Worm (Caenorhabditis elegans): ENCODE results near the gene Y39F10C.1.

The Y39F10C.1 gene

DNA sequence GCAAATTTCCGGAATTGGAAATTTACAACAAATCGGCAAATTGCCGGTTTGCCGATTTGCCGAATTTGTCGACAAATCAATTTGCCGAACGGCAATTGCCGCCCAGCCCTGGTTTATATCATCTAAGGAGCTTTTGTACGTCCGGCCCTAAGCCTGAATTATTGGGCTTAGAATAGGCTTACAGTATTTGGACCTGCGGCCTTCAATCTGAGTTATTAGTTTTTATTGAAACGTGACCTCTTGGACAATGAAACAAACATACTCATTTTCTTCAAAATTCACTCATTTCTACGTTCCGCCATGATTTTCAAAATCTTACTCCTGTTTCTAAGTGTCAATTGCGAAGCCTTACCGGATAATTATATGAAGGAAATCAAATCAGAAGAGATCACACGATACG lies at the start of gene Y39F10C.1:
TSS of gene Y39F10C.1 (plus strand) at position 301 of the 400 bp plus-strand sequence.
- TF ChIP-seq W03F9.2 (tag; optimal IDR thresholded peaks at IDR 0.05) (no peak), him-1 (tag; optimal IDR thresholded peaks at IDR 0.05) (no peak), dao-5 (tag; optimal IDR thresholded peaks at IDR 0.05) (no peak)

DNA sequence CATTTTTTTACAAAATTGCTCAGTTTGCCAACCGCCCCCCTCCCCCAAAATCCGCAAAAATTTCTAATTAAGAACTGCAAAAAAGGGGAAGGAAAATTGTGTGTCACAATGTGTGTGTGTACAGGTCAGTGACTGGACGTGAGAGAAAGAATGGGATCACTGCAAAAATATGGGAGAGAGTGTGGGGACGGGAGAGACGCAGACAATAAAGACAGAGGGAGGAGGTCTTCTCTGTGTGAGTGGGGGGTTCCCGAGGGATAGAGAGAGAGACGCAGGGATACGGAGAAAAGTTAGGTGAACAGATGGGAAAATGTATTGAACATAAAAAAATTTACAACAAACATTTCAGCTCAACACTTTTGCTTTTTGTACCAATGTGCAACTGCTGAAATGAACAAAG lies 49.5 kb upstream of the Y39F10C.1 start:
- TF ChIP-seq dao-5 (tag; optimal IDR thresholded peaks at IDR 0.05) (no peak), W03F9.2 (tag; optimal IDR thresholded peaks at IDR 0.05) (no peak), him-1 (tag; optimal IDR thresholded peaks at IDR 0.05) (no peak)

- TF ChIP-seq dao-5 (tag; optimal IDR thresholded peaks at IDR 0.05) (no peak), W03F9.2 (tag; optimal IDR thresholded peaks at IDR 0.05) (no peak), him-1 (tag; optimal IDR thresholded peaks at IDR 0.05) (no peak)
Observed at ce11 chrII:627205-627604, 48.2 kb upstream of the Y39F10C.1 start, which contains the start of gene arrd-1. Gene arrd-1 (plus strand): TSS chrII:627505.

- TF ChIP-seq W03F9.2 (tag; optimal IDR thresholded peaks at IDR 0.05) (no peak), him-1 (tag; optimal IDR thresholded peaks at IDR 0.05) (no peak), dao-5 (tag; optimal IDR thresholded peaks at IDR 0.05) (no peak)
Observed at ce11 chrII:627913-628312, 47.5 kb upstream of the Y39F10C.1 start.

DNA sequence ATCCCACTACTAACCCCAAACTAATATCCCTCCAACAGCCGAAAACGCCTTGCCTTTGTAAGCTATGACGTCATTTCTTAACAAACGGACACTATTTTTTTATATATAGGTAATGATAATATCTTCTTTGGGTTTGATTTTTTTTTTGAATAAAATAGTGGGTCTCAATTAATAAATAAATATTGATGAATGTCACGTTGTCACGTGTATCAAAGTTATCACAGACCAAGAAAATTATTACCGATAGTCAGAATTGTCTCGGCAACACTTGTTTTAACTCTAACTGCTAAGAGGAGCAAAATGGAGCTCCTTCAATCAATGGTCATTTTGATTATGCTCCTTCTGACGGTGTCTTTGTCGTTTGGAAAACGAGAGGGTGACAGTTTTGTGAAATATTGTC lies 41.4 kb upstream of the Y39F10C.1 start, which contains the start of gene T04B8.1:
TSS of gene T04B8.1 (plus strand) at position 301 of the 400 bp plus-strand sequence.
- no peak for TF ChIP-seq him-1 (tag; optimal IDR thresholded peaks at IDR 0.05)
- TF ChIP-seq W03F9.2 (tag; optimal IDR thresholded peaks at IDR 0.05): no peak
- no peak for TF ChIP-seq dao-5 (tag; optimal IDR thresholded peaks at IDR 0.05)

ce11 chrII:639467-639866 lies 35.9 kb upstream of the Y39F10C.1 start, which contains the start of gene K07E8.6:
Gene K07E8.6 (minus strand): TSS chrII:639567.
- TF ChIP-seq dao-5 (tag; optimal IDR thresholded peaks at IDR 0.05) (no peak), W03F9.2 (tag; optimal IDR thresholded peaks at IDR 0.05) (no peak), him-1 (tag; optimal IDR thresholded peaks at IDR 0.05) (no peak)

DNA sequence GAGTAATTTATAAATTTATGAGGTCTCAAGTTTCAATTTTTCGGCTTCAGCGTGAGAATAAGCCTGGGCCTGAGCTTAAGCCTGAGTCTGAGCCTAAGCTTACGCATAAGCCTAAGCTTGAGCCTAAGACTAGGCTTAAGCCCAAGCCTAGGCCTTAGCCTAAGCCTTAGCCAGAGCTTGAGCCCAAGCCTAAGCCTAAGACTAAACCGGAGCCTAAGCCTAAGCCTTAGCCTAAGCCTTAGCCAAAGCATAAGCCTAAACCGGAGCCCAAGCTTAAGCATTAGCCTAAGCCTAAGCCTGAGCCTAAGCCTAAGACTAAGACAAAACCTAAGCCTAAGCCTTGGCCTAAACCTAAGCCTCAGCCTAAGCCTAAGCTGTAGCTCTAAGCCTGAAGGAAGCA lies 31.7 kb upstream of the Y39F10C.1 start:
- TF ChIP-seq dao-5 (tag; optimal IDR thresholded peaks at IDR 0.05): no peak
- no peak for TF ChIP-seq him-1 (tag; optimal IDR thresholded peaks at IDR 0.05)
- TF ChIP-seq W03F9.2 (tag; optimal IDR thresholded peaks at IDR 0.05): no peak

ce11 chrII:650321-651005 lies 24.9 kb upstream of the Y39F10C.1 start, which contains the start of the genes K07E8.7 and frpr-14:
Gene K07E8.7 (minus strand): TSS chrII:650367.
Gene frpr-14 (plus strand): TSS chrII:650955.
- TF ChIP-seq him-1 (tag; optimal IDR thresholded peaks at IDR 0.05) (no peak), W03F9.2 (tag; optimal IDR thresholded peaks at IDR 0.05) (no peak), dao-5 (tag; optimal IDR thresholded peaks at IDR 0.05) (no peak)

- TF ChIP-seq W03F9.2 (tag; optimal IDR thresholded peaks at IDR 0.05) (no peak), him-1 (tag; optimal IDR thresholded peaks at IDR 0.05) (no peak), dao-5 (tag; optimal IDR thresholded peaks at IDR 0.05) (no peak)
Observed at ce11 chrII:651324-651723, 24.1 kb upstream of the Y39F10C.1 start.

- no peak for TF ChIP-seq him-1 (tag; optimal IDR thresholded peaks at IDR 0.05)
- no peak for TF ChIP-seq W03F9.2 (tag; optimal IDR thresholded peaks at IDR 0.05)
- no peak for TF ChIP-seq dao-5 (tag; optimal IDR thresholded peaks at IDR 0.05)
Observed at ce11 chrII:658369-658768, 17.0 kb upstream of the Y39F10C.1 start, which contains the start of gene sdz-24. Gene sdz-24 (plus strand): TSS chrII:658669.

- TF ChIP-seq W03F9.2 (tag; optimal IDR thresholded peaks at IDR 0.05): no peak
- TF ChIP-seq dao-5 (tag; optimal IDR thresholded peaks at IDR 0.05): no peak
- no peak for TF ChIP-seq him-1 (tag; optimal IDR thresholded peaks at IDR 0.05)
Observed at ce11 chrII:661696-662095, 13.7 kb upstream of the Y39F10C.1 start, which contains the start of gene sri-45. Gene sri-45 (minus strand): TSS chrII:661796.

- TF ChIP-seq dao-5 (tag; optimal IDR thresholded peaks at IDR 0.05) (no peak), W03F9.2 (tag; optimal IDR thresholded peaks at IDR 0.05) (no peak), him-1 (tag; optimal IDR thresholded peaks at IDR 0.05) (no peak)
Observed at ce11 chrII:667864-668263, 7.5 kb upstream of the Y39F10C.1 start.

- TF ChIP-seq W03F9.2 (tag; optimal IDR thresholded peaks at IDR 0.05) (no peak), him-1 (tag; optimal IDR thresholded peaks at IDR 0.05) (no peak), dao-5 (tag; optimal IDR thresholded peaks at IDR 0.05) (no peak)
Observed at ce11 chrII:671025-671424, 4.4 kb upstream of the Y39F10C.1 start, which contains the start of gene sri-46. Gene sri-46 (minus strand): TSS chrII:671125.

DNA sequence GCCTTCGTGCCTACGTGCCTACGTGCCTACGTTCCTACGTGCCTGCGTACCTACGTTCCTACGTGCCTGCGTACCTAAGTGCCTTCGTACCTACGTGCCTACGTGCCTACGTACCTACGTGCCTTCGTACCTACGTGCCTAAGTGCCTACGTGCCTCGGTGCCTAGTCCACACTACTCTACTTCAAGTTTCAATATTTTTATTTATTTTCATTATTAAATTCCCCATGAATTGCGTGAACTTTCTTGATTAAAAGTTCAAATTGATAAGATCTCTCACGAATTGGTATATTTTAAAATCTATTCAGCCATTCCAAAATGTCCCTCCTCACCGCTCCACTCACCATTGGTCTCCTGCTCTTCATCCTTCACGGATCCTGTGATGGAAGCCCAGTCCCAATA lies 1.3 kb upstream of the Y39F10C.1 start, which contains the start of gene Y39F10C.3:
TSS of gene Y39F10C.3 (plus strand) at position 301 of the 400 bp plus-strand sequence.
- TF ChIP-seq dao-5 (tag; optimal IDR thresholded peaks at IDR 0.05): no peak
